Worm (Caenorhabditis elegans): Measurements from ENCODE around the gene cyp-33C3.

DNA sequence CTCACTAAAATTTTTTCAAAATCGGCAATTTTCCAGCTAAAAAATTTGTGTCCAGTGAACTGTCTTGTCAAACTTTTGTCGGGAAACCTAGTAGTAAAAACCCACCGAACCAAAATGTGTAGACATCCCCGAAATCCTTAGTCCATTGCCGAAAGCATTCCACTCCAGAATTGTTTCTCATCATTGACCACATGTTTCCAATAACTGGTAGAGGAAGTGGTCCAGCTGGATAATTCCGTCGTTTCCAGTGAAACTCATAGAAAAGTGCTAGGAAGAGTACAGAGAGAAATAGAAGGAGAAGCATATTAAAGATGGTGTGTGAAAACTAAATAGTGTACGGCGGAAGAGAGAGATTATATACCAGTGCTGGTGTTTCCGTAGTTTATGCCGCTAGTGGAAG, 38.5 kb upstream of the cyp-33C3 start, which contains the start of gene cyp-33C12:
- TF ChIP-seq T22C8.4 (GFP tag; IDR thresholded peaks at IDR 0.05), result no peak
- TF ChIP-seq med-1 (GFP tag; optimal IDR thresholded peaks at IDR 0.05; ENCODE audit: insufficient read depth), result no peak

Measured in whole organism, midembryonic.